Worm (Caenorhabditis elegans): Measurements from ENCODE around the gene rps-3.

The rps-3 gene

ce11 chrIII:6176761-6177160 is 29.8 kb upstream of the rps-3 start, which contains the start of gene F42A10.6:
Gene F42A10.6, minus strand, starts transcription at chrIII:6176861.
- TF ChIP-seq nhr-28 (tag; optimal IDR thresholded peaks at IDR 0.05): peak; percentile 8
- TF ChIP-seq pqm-1 (tag; optimal IDR thresholded peaks at IDR 0.05): peak; percentile 48
- TF ChIP-seq dmd-6 (GFP tag; IDR thresholded peaks at IDR 0.05): peak; percentile 43
- no peak for TF ChIP-seq ztf-7 (tag; optimal IDR thresholded peaks at IDR 0.05)
- TF ChIP-seq unc-62 (GFP tag; optimal IDR thresholded peaks at IDR 0.05 in 1 of 2): peak in 1 of 2 experiments; percentile 57
- TF ChIP-seq unc-62 (tag; optimal IDR thresholded peaks at IDR 0.05): no peak

- TF ChIP-seq lsy-2 (tag; optimal IDR thresholded peaks at IDR 0.05) (no peak), pqm-1 (tag; optimal IDR thresholded peaks at IDR 0.05) (peak; percentile 3), daf-16 (GFP tag; optimal IDR thresholded peaks at IDR 0.05) (no peak), daf-16 (tag; optimal IDR thresholded peaks at IDR 0.05) (peak; percentile 10)
Observed at ce11 chrIII:6177631-6178030, 29.0 kb upstream of the rps-3 start.

- TF ChIP-seq aha-1 (tag): peak; percentile 81
- TF ChIP-seq mdt-29 (GFP tag; IDR thresholded peaks at IDR 0.05): no peak
Observed at ce11 chrIII:6178586-6178985, 28.0 kb upstream of the rps-3 start, which contains the start of gene F42A10.7. Gene F42A10.7, minus strand, starts transcription at chrIII:6178686.

DNA sequence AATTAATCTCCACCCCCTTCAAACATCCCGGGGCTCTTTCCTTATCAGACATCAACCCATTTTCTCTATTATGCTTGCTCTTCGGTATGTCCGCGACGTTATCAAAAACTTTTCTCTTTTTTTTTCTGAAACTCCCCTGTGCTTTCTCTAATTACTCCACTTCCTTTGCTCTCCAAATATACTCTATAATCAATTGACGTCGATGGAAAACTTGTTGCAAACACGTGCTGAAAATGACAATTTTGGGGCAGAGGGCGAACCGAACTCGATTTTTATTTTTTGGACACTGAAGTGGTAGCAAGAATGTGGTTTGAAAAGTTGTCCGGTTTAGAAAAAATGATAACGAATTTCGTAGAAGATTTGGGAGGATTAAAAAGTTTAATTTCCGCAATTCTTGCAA is 27.5 kb upstream of the rps-3 start:
- TF ChIP-seq zip-2 (tag; optimal IDR thresholded peaks at IDR 0.05) (no peak), unc-62 (GFP tag; optimal IDR thresholded peaks at IDR 0.05 in 1 of 2) (peak in 1 of 2 experiments; percentile 37), unc-62 (tag; optimal IDR thresholded peaks at IDR 0.05) (no peak), F26F4.8 (GFP tag; conservative IDR thresholded peaks at IDR 0.05) (no peak), snpc-4 (tag; optimal IDR thresholded peaks at IDR 0.05) (no peak), aha-1 (tag) (no peak), Y48G9A.11 (GFP tag; IDR thresholded peaks at IDR 0.05) (no peak), ztf-7 (tag; optimal IDR thresholded peaks at IDR 0.05) (no peak), lir-3 (tag; optimal IDR thresholded peaks at IDR 0.05) (no peak), nhr-237 (tag; optimal IDR thresholded peaks at IDR 0.05) (no peak), R02D3.7 (tag; optimal IDR thresholded peaks at IDR 0.05) (no peak), nhr-76 (tag; optimal IDR thresholded peaks at IDR 0.05) (no peak), ceh-82 (tag; optimal IDR thresholded peaks at IDR 0.05) (no peak), ces-1 (GFP tag; optimal IDR thresholded peaks at IDR 0.05) (no peak), daf-8 (GFP tag; IDR thresholded peaks at IDR 0.05) (no peak), zip-11 (GFP tag; IDR thresholded peaks at IDR 0.05) (no peak), daf-16 (GFP tag; optimal IDR thresholded peaks at IDR 0.05) (peak in 1 of 2 experiments; percentile 29), daf-16 (tag; optimal IDR thresholded peaks at IDR 0.05) (peak; percentile 56), lsy-2 (tag; optimal IDR thresholded peaks at IDR 0.05) (no peak), ceh-32 (tag; optimal IDR thresholded peaks at IDR 0.05; ENCODE audit: poor library complexity) (no peak), duxl-1 (tag; optimal IDR thresholded peaks at IDR 0.05; ENCODE audit: poor library complexity) (no peak), spr-3 (GFP tag; optimal IDR thresholded peaks at IDR 0.05) (no peak), hlh-11 (tag; optimal IDR thresholded peaks at IDR 0.05) (peak; percentile 84), ceh-62 (tag; optimal IDR thresholded peaks at IDR 0.05) (no peak), Y105C5A.15 (GFP tag; IDR thresholded peaks at IDR 0.05) (no peak), madf-5 (GFP tag; IDR thresholded peaks at IDR 0.05) (no peak), set-16 (GFP tag; IDR thresholded peaks at IDR 0.05) (no peak), cey-2 (tag; optimal IDR thresholded peaks at IDR 0.05; ENCODE audit: borderline replicate concordance, insufficient read depth) (no peak), madf-9 (GFP tag; conservative IDR thresholded peaks at IDR 0.05) (no peak), T20F7.1 (GFP tag; optimal IDR thresholded peaks at IDR 0.05) (no peak), D1046.2 (GFP tag; IDR thresholded peaks at IDR 0.05) (no peak), nhr-28 (tag; optimal IDR thresholded peaks at IDR 0.05) (peak; percentile 76), unc-130 (GFP tag; optimal IDR thresholded peaks at IDR 0.05) (no peak), zfp-3 (GFP tag; conservative IDR thresholded peaks at IDR 0.05) (no peak), fos-1 (tag; optimal IDR thresholded peaks at IDR 0.05) (peak; percentile 50), nhr-6 (tag; optimal IDR thresholded peaks at IDR 0.05) (no peak), ctbp-1 (GFP tag; IDR thresholded peaks at IDR 0.05) (no peak), lin-29 (GFP tag; IDR thresholded peaks at IDR 0.05) (no peak), nhr-102 (tag; optimal IDR thresholded peaks at IDR 0.05) (peak; percentile 4), ama-1 (optimal IDR thresholded peaks at IDR 0.05) (no peak), Y5F2A.4 (GFP tag; optimal IDR thresholded peaks at IDR 0.05) (no peak), lin-15B (tag; optimal IDR thresholded peaks at IDR 0.05) (no peak), F49E8.2 (tag; optimal IDR thresholded peaks at IDR 0.05; ENCODE audit: borderline replicate concordance) (no peak)
